Worm (Caenorhabditis elegans): ENCODE data around the gene F56B3.4.

- TF ChIP-seq cebp-2 (GFP tag; IDR thresholded peaks at IDR 0.05) (no peak), zfh-2 (GFP tag; conservative IDR thresholded peaks at IDR 0.05) (no peak), F23B12.7 (tag; optimal IDR thresholded peaks at IDR 0.05; ENCODE audit: insufficient read depth) (no peak), aptf-2 (GFP tag; conservative IDR thresholded peaks at IDR 0.05) (no peak), hmg-1.2 (GFP tag; IDR thresholded peaks at IDR 0.05) (no peak), lin-54 (GFP tag; optimal IDR thresholded peaks at IDR 0.05) (no peak), nhr-27 (tag; optimal IDR thresholded peaks at IDR 0.05) (no peak), F37B4.10 (GFP tag; IDR thresholded peaks at IDR 0.05) (no peak), madf-6 (GFP tag; IDR thresholded peaks at IDR 0.05) (no peak), pha-4 (tag; optimal IDR thresholded peaks at IDR 0.05) (no peak), bed-1 (GFP tag; IDR thresholded peaks at IDR 0.05) (no peak), F55B11.4 (tag; optimal IDR thresholded peaks at IDR 0.05; ENCODE audit: borderline replicate concordance, insufficient read depth) (no peak), nhr-90 (tag; optimal IDR thresholded peaks at IDR 0.05) (no peak)
These were observed 32.0 kb downstream of the F56B3.4 start for ce11 chrIV:762016-762459.
